Fruit fly (Drosophila melanogaster) whole organism, embryonic: ENCODE data around the gene CG4629.

ENCODE experiments used
- B-H1 ChIP-seq: fragments of 200-800 bp; sonication (Bioruptor generic); IDR thresholded peaks from 3 replicates; pipeline ENCODE4 v1.3.6; 2022; ENCODE audit warnings: missing biosample characterization, missing genetic modification characterization
- Blimp-1 ChIP-seq: fragments of 200-800 bp; sonication (Bioruptor generic); optimal IDR thresholded peaks from 3 replicates; lab custom pipeline; 2018; ENCODE audit warnings: missing biosample characterization, missing genetic modification characterization, mild to moderate bottlenecking, moderate library complexity, missing genetic modification reagents
- Bteb2 ChIP-seq: fragments of 200-800 bp; sonication (Bioruptor generic); optimal IDR thresholded peaks from 2 replicates; lab custom pipeline; 2016; ENCODE audit warnings: missing biosample characterization, missing genetic modification characterization
- CG1024 ChIP-seq: fragments of 200-800 bp; sonication (Bioruptor generic); IDR thresholded peaks from 2 replicates; pipeline ENCODE4 v1.3.6; 2022; ENCODE audit warnings: missing biosample characterization, missing genetic modification characterization
- CG10366 ChIP-seq: fragments of 200-800 bp; sonication (Bioruptor generic); IDR thresholded peaks from 2 replicates; pipeline ENCODE4 v1.3.6; 2022; ENCODE audit warnings: missing biosample characterization, missing genetic modification characterization
- CG10543 ChIP-seq: fragments of 200-800 bp; sonication (Bioruptor generic); optimal IDR thresholded peaks from 3 replicates; lab custom pipeline; 2017; ENCODE audit warnings: missing biosample characterization, mild to moderate bottlenecking, missing genetic modification characterization, moderate library complexity
- CG10654 ChIP-seq: fragments of 200-800 bp; sonication (Bioruptor generic); optimal IDR thresholded peaks from 2 replicates; lab custom pipeline; 2016; ENCODE audit warnings: missing biosample characterization, missing genetic modification characterization
- CG13296 ChIP-seq: fragments of 200-800 bp; sonication (Bioruptor generic); optimal IDR thresholded peaks from 3 replicates; lab custom pipeline; 2018; ENCODE audit warnings: missing biosample characterization, mild to moderate bottlenecking, missing genetic modification characterization
- CG14441 ChIP-seq: fragments of 200-800 bp; sonication (Bioruptor generic); IDR thresholded peaks from 2 replicates; pipeline ENCODE4 v1.3.6; 2022; ENCODE audit warnings: missing biosample characterization, missing genetic modification characterization
- CG15011 ChIP-seq: fragments of 200-800 bp; sonication (Bioruptor generic); optimal IDR thresholded peaks from 3 replicates; lab custom pipeline; 2018; ENCODE audit warnings: missing biosample characterization, mild to moderate bottlenecking, missing genetic modification characterization
- CG15073 ChIP-seq: fragments of 200-800 bp; sonication (Bioruptor generic); optimal IDR thresholded peaks from 2 replicates; lab custom pipeline; 2016; ENCODE audit warnings: missing biosample characterization, missing genetic modification characterization
- CG15696 ChIP-seq: fragments of 200-800 bp; sonication (Bioruptor generic); optimal IDR thresholded peaks from 2 replicates; lab custom pipeline; 2019; ENCODE audit warnings: missing biosample characterization, mild to moderate bottlenecking, missing genetic modification characterization, moderate library complexity
- CG17359 ChIP-seq: fragments of 200-800 bp; sonication (Bioruptor generic); optimal IDR thresholded peaks from 3 replicates; lab custom pipeline; 2018; ENCODE audit warnings: missing biosample characterization, mild to moderate bottlenecking, missing genetic modification characterization, moderate library complexity
- CG18764 ChIP-seq: fragments of 200-800 bp; sonication (Bioruptor generic); optimal IDR thresholded peaks from 3 replicates; lab custom pipeline; 2016; ENCODE audit warnings: missing biosample characterization, missing genetic modification characterization
- CG2129 ChIP-seq: fragments of 200-800 bp; sonication (Bioruptor generic); IDR thresholded peaks from 2 replicates; pipeline ENCODE4 v1.3.6; 2022; ENCODE audit warnings: missing biosample characterization, missing genetic modification characterization; ENCODE audit not compliant: partially characterized antibody
- CG2199 ChIP-seq: fragments of 200-800 bp; sonication (Bioruptor generic); IDR thresholded peaks from 3 replicates; pipeline ENCODE4 v1.3.6; 2022; ENCODE audit warnings: missing biosample characterization, missing genetic modification characterization
- CG2712 ChIP-seq: fragments of 200-800 bp; optimal IDR thresholded peaks from 3 replicates; lab custom pipeline; 2019; ENCODE audit warnings: missing biosample characterization, mild to moderate bottlenecking, missing genetic modification characterization, moderate library complexity
- CG31365 ChIP-seq: fragments of 200-800 bp; sonication (Bioruptor generic); optimal IDR thresholded peaks from 2 replicates; lab custom pipeline; 2018; ENCODE audit warnings: missing biosample characterization, mild to moderate bottlenecking, missing genetic modification characterization
- CG34376 ChIP-seq: fragments of 200-800 bp; sonication (Bioruptor generic); optimal IDR thresholded peaks from 2 replicates; lab custom pipeline; 2018; ENCODE audit warnings: missing biosample characterization, mild to moderate bottlenecking, missing genetic modification characterization
- CG5953 ChIP-seq: fragments of 200-800 bp; sonication (Bioruptor generic); IDR thresholded peaks from 2 replicates; pipeline ENCODE4 v1.3.6; 2022; ENCODE audit warnings: missing biosample characterization, missing genetic modification characterization
- CG7357 ChIP-seq: fragments of 200-800 bp; sonication (Bioruptor generic); IDR thresholded peaks from 3 replicates; pipeline ENCODE4 v1.3.6; 2022; ENCODE audit warnings: missing biosample characterization, missing genetic modification characterization
- D19B ChIP-seq: fragments of 200-800 bp; sonication (Bioruptor generic); optimal IDR thresholded peaks from 2 replicates; lab custom pipeline; 2017; ENCODE audit warnings: missing biosample characterization, mild to moderate bottlenecking, missing genetic modification characterization
- Dll ChIP-seq: fragments of 200-800 bp; sonication (Bioruptor generic); IDR thresholded peaks from 4 replicates; pipeline ENCODE4 v1.3.6; 2022; ENCODE audit warnings: missing biosample characterization, missing genetic modification characterization; ENCODE audit not compliant: partially characterized antibody
- E2f2 ChIP-seq: fragments of 200-800 bp; sonication (Bioruptor generic); IDR thresholded peaks from 2 replicates; pipeline ENCODE4 v1.3.6; 2022; ENCODE audit warnings: missing biosample characterization, missing genetic modification characterization
- Ets65A ChIP-seq: fragments of 200-800 bp; sonication (Bioruptor generic); peaks from one replicate; lab custom pipeline; 2016; ENCODE audit warnings: missing biosample characterization, missing genetic modification characterization
- H2.0 ChIP-seq: fragments of 200-800 bp; sonication (Bioruptor generic); IDR thresholded peaks from 2 replicates; pipeline ENCODE4 v1.3.6; 2022; ENCODE audit warnings: missing biosample characterization, missing genetic modification characterization
- HHEX ChIP-seq: fragments of 200-800 bp; sonication (Bioruptor generic); optimal IDR thresholded peaks from 3 replicates; lab custom pipeline; 2017; ENCODE audit warnings: missing biosample characterization, mild to moderate bottlenecking, missing genetic modification characterization, missing genetic modification reagents
- Hmr ChIP-seq: fragments of 200-800 bp; sonication (Bioruptor generic); optimal IDR thresholded peaks from 3 replicates; lab custom pipeline; 2017; ENCODE audit warnings: mild to moderate bottlenecking, missing biosample characterization, missing genetic modification reagents, missing genetic modification characterization
- Kr ChIP-seq: fragments of 200-800 bp; sonication (Bioruptor generic); optimal IDR thresholded peaks from 2 replicates; lab custom pipeline; 2017; ENCODE audit warnings: missing biosample characterization, mild to moderate bottlenecking, missing genetic modification characterization
- PHDP ChIP-seq: fragments of 200-800 bp; sonication (Bioruptor generic); optimal IDR thresholded peaks from 3 replicates; lab custom pipeline; 2018; ENCODE audit warnings: missing biosample characterization, mild to moderate bottlenecking, missing genetic modification characterization, moderate library complexity
- Pdp1 ChIP-seq, 2 experiments: fragments of 200-800 bp; sonication (Bioruptor generic); optimal IDR thresholded peaks; 3 replicates each; lab custom pipeline; 2016; ENCODE audit warnings: missing biosample characterization in 2 of 2, missing genetic modification characterization in 2 of 2, mild to moderate bottlenecking in 1 of 2, moderate library complexity in 1 of 2
- bigmax ChIP-seq: fragments of 200-800 bp; sonication (Bioruptor generic); optimal IDR thresholded peaks from 2 replicates; lab custom pipeline; 2018; ENCODE audit warnings: missing biosample characterization, mild to moderate bottlenecking, missing genetic modification characterization
- cwo ChIP-seq: fragments of 200-800 bp; sonication (Bioruptor generic); optimal IDR thresholded peaks from 3 replicates; lab custom pipeline; 2017; ENCODE audit warnings: missing biosample characterization, missing genetic modification characterization, mild to moderate bottlenecking, moderate library complexity, missing genetic modification reagents
- dmrt11E ChIP-seq: fragments of 200-800 bp; sonication (Bioruptor generic); optimal IDR thresholded peaks from 3 replicates; lab custom pipeline; 2018; ENCODE audit warnings: missing biosample characterization, mild to moderate bottlenecking, missing genetic modification characterization, moderate library complexity
- jigr1 ChIP-seq: fragments of 200-800 bp; sonication (Bioruptor generic); IDR thresholded peaks from 3 replicates; pipeline ENCODE4 v1.3.6; 2022; ENCODE audit warnings: missing biosample characterization, missing genetic modification characterization
- jumu ChIP-seq: fragments of 200-800 bp; sonication (Bioruptor generic); optimal IDR thresholded peaks from 3 replicates; lab custom pipeline; 2016; ENCODE audit warnings: missing biosample characterization, missing genetic modification characterization
- lilli ChIP-seq: fragments of 200-800 bp; sonication (Bioruptor generic); optimal IDR thresholded peaks from 3 replicates; lab custom pipeline; 2016; ENCODE audit warnings: missing biosample characterization, missing genetic modification characterization
- luna ChIP-seq: fragments of 200-800 bp; sonication (Bioruptor generic); optimal IDR thresholded peaks from 2 replicates; lab custom pipeline; 2016; ENCODE audit warnings: missing biosample characterization, missing genetic modification characterization
- nerfin-2 ChIP-seq: fragments of 200-800 bp; sonication (Bioruptor generic); IDR thresholded peaks from 2 replicates; pipeline ENCODE4 v1.3.6; 2022; ENCODE audit warnings: missing biosample characterization, missing genetic modification characterization; ENCODE audit not compliant: partially characterized antibody
- onecut ChIP-seq: fragments of 200-800 bp; sonication (Bioruptor generic); IDR thresholded peaks from 2 replicates; pipeline ENCODE4 v1.3.6; 2022; ENCODE audit warnings: missing biosample characterization, missing genetic modification characterization
- pan ChIP-seq, 4 experiments: fragments of >200 bp in 3 of 4; fragments of 200-800 bp in 1 of 4; sonication (Bioruptor generic) in 1 of 4; optimal IDR thresholded peaks in 3 of 4; IDR thresholded peaks in 1 of 4; 2 replicates each; pipeline versions ENCODE4 v1.3.6 to Lab custom; 2017 to 2022; ENCODE audit warnings: missing biosample characterization in 2 of 4, missing genetic modification characterization in 2 of 4, mixed read lengths in 1 of 4
- phol ChIP-seq: fragments of 200-800 bp; sonication (Bioruptor generic); optimal IDR thresholded peaks from 3 replicates; lab custom pipeline; 2018; ENCODE audit warnings: missing biosample characterization, mild to moderate bottlenecking, missing genetic modification characterization, moderate library complexity
- scrt ChIP-seq: fragments of 200-800 bp; sonication (Bioruptor generic); optimal IDR thresholded peaks from 2 replicates; lab custom pipeline; 2018; ENCODE audit warnings: missing biosample characterization, mild to moderate bottlenecking, missing genetic modification characterization, moderate library complexity
- shn ChIP-seq: fragments of 200-800 bp; sonication (Bioruptor generic); optimal IDR thresholded peaks from 3 replicates; lab custom pipeline; 2016; ENCODE audit warnings: missing biosample characterization, missing genetic modification characterization
- ssp ChIP-seq: fragments of 200-800 bp; sonication (Bioruptor generic); IDR thresholded peaks from 2 replicates; pipeline ENCODE4 v1.3.6; 2022; ENCODE audit warnings: missing biosample characterization, missing genetic modification characterization
- tio ChIP-seq: fragments of 200-800 bp; sonication (Bioruptor generic); optimal IDR thresholded peaks from 2 replicates; lab custom pipeline; 2017; ENCODE audit warnings: missing biosample characterization, missing genetic modification characterization, inconsistent platforms
- trh ChIP-seq: fragments of 200-800 bp; sonication (Bioruptor generic); optimal IDR thresholded peaks from 2 replicates; lab custom pipeline; 2016; ENCODE audit warnings: missing biosample characterization, missing genetic modification characterization
- vvl ChIP-seq: fragments of 200-800 bp; sonication (Bioruptor generic); IDR thresholded peaks from 2 replicates; pipeline ENCODE4 v1.3.6; 2022; ENCODE audit warnings: missing biosample characterization, missing genetic modification characterization

The CG4629 gene

dm6 chr2L:1073530-1073929 lies 28.8 kb downstream of the CG4629 start (continued):
- TF ChIP-seq Pdp1 (GFP tag; optimal IDR thresholded peaks at IDR 0.05; lab: Kevin White, UChicago): peak in 1 of 2 experiments; percentile 10
- TF ChIP-seq, all 482 proteins: peak for 10

- peak; percentile 91 for TF ChIP-seq jumu (GFP tag; lab: Kevin White, UChicago)
- no peak for TF ChIP-seq CG2129 (GFP tag; lab: Robert Waterston, UW)
- peak; percentile 95 for TF ChIP-seq Blimp-1
- peak; percentile 94 for TF ChIP-seq Hmr
- peak; percentile 85 for TF ChIP-seq CG2712 (tag; lab: Kevin White, UChicago)
- peak; percentile 89 for TF ChIP-seq CG31365 (tag; lab: Kevin White, UChicago)
- TF ChIP-seq CG10366 (GFP tag; lab: Robert Waterston, UW): peak; percentile 83
- peak; percentile 95 for TF ChIP-seq Ets65A (GFP tag; lab: Kevin White, UChicago)
- TF ChIP-seq phol: peak; percentile 13
- peak; percentile 74 for TF ChIP-seq E2f2
- TF ChIP-seq CG10543: peak; percentile 95
- peak; percentile 92 for TF ChIP-seq CG15011
- TF ChIP-seq tio (GFP tag; lab: Kevin White, UChicago): peak; percentile 87
- peak; percentile 94 for TF ChIP-seq CG15696 (tag; lab: Kevin White, UChicago)
- no peak for TF ChIP-seq nerfin-2 (GFP tag; lab: Robert Waterston, UW)
- TF ChIP-seq CG7357 (GFP tag; lab: Robert Waterston, UW): peak; percentile 69
- peak; percentile 81 for TF ChIP-seq CG14441 (GFP tag; lab: Robert Waterston, UW)
- peak; percentile 92 for TF ChIP-seq onecut (GFP tag; lab: Robert Waterston, UW)
- TF ChIP-seq D19B: peak; percentile 76
- peak; percentile 95 for TF ChIP-seq CG10654 (GFP tag; lab: Kevin White, UChicago)
- TF ChIP-seq CG15073 (GFP tag; lab: Kevin White, UChicago): peak; percentile 14
- peak; percentile 66 for TF ChIP-seq luna (GFP tag; lab: Kevin White, UChicago)
- peak; percentile 96 for TF ChIP-seq CG17359 (tag; lab: Kevin White, UChicago)
- peak; percentile 86 for TF ChIP-seq CG13296 (GFP tag; lab: Kevin White, UChicago)
- TF ChIP-seq CG2199 (GFP tag; lab: Robert Waterston, UW): peak; percentile 83; the same call in 1 of the 3 replicates
- TF ChIP-seq CG18764 (GFP tag; lab: Kevin White, UChicago): peak; percentile 95
- peak; percentile 76 for TF ChIP-seq bigmax (GFP tag; lab: Kevin White, UChicago)
- TF ChIP-seq vvl (GFP tag; lab: Robert Waterston, UW): peak; percentile 93
- TF ChIP-seq lilli: peak; percentile 76
- TF ChIP-seq CG1024: peak; percentile 93
- peak; percentile 88 for TF ChIP-seq dmrt11E (tag; lab: Kevin White, UChicago)
- peak; percentile 82 for TF ChIP-seq scrt (GFP tag; lab: Kevin White, UChicago)
- TF ChIP-seq CG5953 (GFP tag; lab: Robert Waterston, UW): peak; percentile 93
- no peak for TF ChIP-seq pan (optimal IDR thresholded peaks at IDR 0.05; lab: Kevin White, UChicago)
- TF ChIP-seq pan (GFP tag; optimal IDR thresholded peaks at IDR 0.05 in 1 of 2, IDR thresholded peaks at IDR 0.05 in 1 of 2): peak in 1 of 2 experiments; percentile 89
- TF ChIP-seq CG34376 (GFP tag; lab: Kevin White, UChicago): peak; percentile 80
- no peak for TF ChIP-seq Dll
- TF ChIP-seq Bteb2 (GFP tag; lab: Kevin White, UChicago): peak; percentile 81
- TF ChIP-seq B-H1 (GFP tag; lab: Robert Waterston, UW): peak; percentile 80; the same call in 1 of the 3 replicates
- TF ChIP-seq HHEX (GFP tag; lab: Kevin White, UChicago): peak; percentile 96
- no peak for TF ChIP-seq jigr1 (GFP tag; lab: Robert Waterston, UW)
- TF ChIP-seq PHDP (tag; lab: Kevin White, UChicago): peak; percentile 95
- peak; percentile 98 for TF ChIP-seq Kr (GFP tag; lab: Kevin White, UChicago)
- peak; percentile 95 for TF ChIP-seq trh
- TF ChIP-seq shn (GFP tag; lab: Kevin White, UChicago): peak; percentile 87
- peak; percentile 70 for TF ChIP-seq H2.0 (GFP tag; lab: Robert Waterston, UW)
- TF ChIP-seq ssp (GFP tag; lab: Robert Waterston, UW): peak; percentile 57
- peak; percentile 83 for TF ChIP-seq cwo
These were observed 30.1 kb downstream of the CG4629 start for dm6 chr2L:1072184-1072583.
